Worm (Caenorhabditis elegans) whole organism, L3 larva: ENCODE results near the gene C14B9.10.

Experiments
- R02D3.7 ChIP-seq: fragments of 150-350 bp; optimal IDR thresholded peaks from 2 replicates; lab custom pipeline; 2014; ENCODE audit warnings: missing biosample characterization, missing genetic modification characterization
- ZK546.5 ChIP-seq: sonication (generic microtip); optimal IDR thresholded peaks from 2 replicates; lab custom pipeline; 2017; ENCODE audit warnings: missing biosample characterization, missing genetic modification characterization
- aly-2 ChIP-seq: fragments of 150-350 bp; optimal IDR thresholded peaks from 2 replicates; lab custom pipeline; 2014; ENCODE audit warnings: missing biosample characterization, missing genetic modification characterization
- ama-1 ChIP-seq: fragments of 150-350 bp; optimal IDR thresholded peaks from 2 replicates; lab custom pipeline; 2018
- ceh-16 ChIP-seq: sonication (generic microtip); optimal IDR thresholded peaks from 2 replicates; lab custom pipeline; 2017; ENCODE audit warnings: missing biosample characterization, missing genetic modification characterization
- ceh-28 ChIP-seq: fragments of 150-350 bp; optimal IDR thresholded peaks from 2 replicates; lab custom pipeline; 2014; ENCODE audit warnings: missing biosample characterization, missing genetic modification reagents, missing genetic modification characterization
- ceh-82 ChIP-seq: fragments of 150-350 bp; optimal IDR thresholded peaks from 2 replicates; lab custom pipeline; 2014; ENCODE audit warnings: missing biosample characterization, missing genetic modification characterization
- ceh-9 ChIP-seq: sonication (generic microtip); optimal IDR thresholded peaks from 2 replicates; lab custom pipeline; 2018; ENCODE audit warnings: missing biosample characterization, missing genetic modification characterization
- daf-12 ChIP-seq: fragments of 150-350 bp; optimal IDR thresholded peaks from 2 replicates; lab custom pipeline; 2014; ENCODE audit warnings: missing biosample characterization, missing genetic modification reagents, missing genetic modification characterization
- egl-27 ChIP-seq: sonication (generic microtip); optimal IDR thresholded peaks from 4 replicates; lab custom pipeline; 2017; ENCODE audit warnings: missing biosample characterization, missing genetic modification reagents, missing genetic modification characterization
- egl-5 ChIP-seq: fragments of 150-350 bp; optimal IDR thresholded peaks from 2 replicates; lab custom pipeline; 2017; ENCODE audit warnings: missing biosample characterization, missing genetic modification reagents, missing genetic modification characterization, inconsistent platforms
- elt-1 ChIP-seq: fragments of 150-350 bp; optimal IDR thresholded peaks from 2 replicates; lab custom pipeline; 2014; ENCODE audit warnings: missing biosample characterization, missing genetic modification characterization
- elt-2 ChIP-seq: sonication (generic microtip); optimal IDR thresholded peaks from 2 replicates; lab custom pipeline; 2016; ENCODE audit warnings: missing genetic modification reagents, mild to moderate bottlenecking, missing genetic modification characterization, missing compliant biosample characterization
- elt-3 ChIP-seq, 3 experiments: fragments of 150-350 bp in 1 of 3; sonication (generic microtip) in 2 of 3; optimal IDR thresholded peaks; 2 replicates in 2 of 3; 4 replicates in 1 of 3; lab custom pipeline; 2014 to 2017; ENCODE audit warnings: missing biosample characterization in 3 of 3, missing genetic modification characterization in 3 of 3
- eor-1 ChIP-seq, 2 experiments: fragments of 150-350 bp; optimal IDR thresholded peaks; 2 replicates each; lab custom pipeline; 2014 to 2018; ENCODE audit warnings: missing biosample characterization in 2 of 2, missing genetic modification characterization in 2 of 2
- fkh-10 ChIP-seq: sonication (generic microtip); optimal IDR thresholded peaks from 2 replicates; lab custom pipeline; 2017; ENCODE audit warnings: missing biosample characterization, missing genetic modification reagents, missing genetic modification characterization
- fkh-2 ChIP-seq: fragments of 150-350 bp; optimal IDR thresholded peaks from 2 replicates; lab custom pipeline; 2014; ENCODE audit warnings: missing biosample characterization, missing genetic modification reagents, missing genetic modification characterization
- fos-1 ChIP-seq: fragments of 150-350 bp; optimal IDR thresholded peaks from 2 replicates; lab custom pipeline; 2014; ENCODE audit warnings: missing biosample characterization, missing genetic modification characterization
- hmg-11 ChIP-seq: sonication (generic microtip); optimal IDR thresholded peaks from 2 replicates; lab custom pipeline; 2016; ENCODE audit warnings: missing genetic modification characterization, missing compliant biosample characterization
- jun-1 ChIP-seq: fragments of 150-350 bp; optimal IDR thresholded peaks from 2 replicates; lab custom pipeline; 2014; ENCODE audit warnings: missing biosample characterization, missing genetic modification reagents, missing genetic modification characterization
- lin-15B ChIP-seq: fragments of 150-350 bp; optimal IDR thresholded peaks from 2 replicates; lab custom pipeline; 2014; ENCODE audit warnings: missing biosample characterization, missing genetic modification characterization
- lin-39 ChIP-seq: fragments of 150-350 bp; optimal IDR thresholded peaks from 2 replicates; lab custom pipeline; 2018; ENCODE audit warnings: missing biosample characterization, missing genetic modification reagents, missing genetic modification characterization
- lsy-12 ChIP-seq: sonication (generic microtip); optimal IDR thresholded peaks from 2 replicates; lab custom pipeline; 2016; ENCODE audit warnings: mild to moderate bottlenecking, missing genetic modification characterization, missing compliant biosample characterization
- mdl-1 ChIP-seq: fragments of 150-350 bp; optimal IDR thresholded peaks from 2 replicates; lab custom pipeline; 2014; ENCODE audit warnings: missing biosample characterization, missing genetic modification characterization
- mml-1 ChIP-seq: fragments of 150-350 bp; sonication (generic microtip); optimal IDR thresholded peaks from 3 replicates; lab custom pipeline; 2014; ENCODE audit warnings: missing biosample characterization, missing genetic modification characterization
- nfya-1 ChIP-seq: sonication (generic microtip); optimal IDR thresholded peaks from 2 replicates; lab custom pipeline; 2017; ENCODE audit warnings: missing genetic modification characterization, mild to moderate bottlenecking, missing compliant biosample characterization, antibody characterized with exemption, moderate library complexity; ENCODE audit not compliant: insufficient read depth
- nhr-11 ChIP-seq: fragments of 150-350 bp; optimal IDR thresholded peaks from 2 replicates; lab custom pipeline; 2014; ENCODE audit warnings: missing biosample characterization, missing genetic modification characterization
- nhr-12 ChIP-seq: fragments of 150-350 bp; optimal IDR thresholded peaks from 2 replicates; lab custom pipeline; 2014; ENCODE audit warnings: missing biosample characterization, missing genetic modification characterization
- nhr-23 ChIP-seq: fragments of 150-350 bp; optimal IDR thresholded peaks from 2 replicates; lab custom pipeline; 2014; ENCODE audit warnings: missing biosample characterization, missing genetic modification reagents, missing genetic modification characterization
- nhr-237 ChIP-seq: fragments of 150-350 bp; optimal IDR thresholded peaks from 2 replicates; lab custom pipeline; 2014; ENCODE audit warnings: missing biosample characterization, missing genetic modification characterization
- nhr-25 ChIP-seq: sonication (generic microtip); optimal IDR thresholded peaks from 2 replicates; lab custom pipeline; 2017; ENCODE audit warnings: missing biosample characterization, missing genetic modification characterization
- nhr-28 ChIP-seq: fragments of 150-350 bp; optimal IDR thresholded peaks from 2 replicates; lab custom pipeline; 2014; ENCODE audit warnings: missing biosample characterization, missing genetic modification characterization
- nhr-43 ChIP-seq: sonication (generic microtip); optimal IDR thresholded peaks from 2 replicates; lab custom pipeline; 2016; ENCODE audit warnings: mild to moderate bottlenecking, missing genetic modification characterization, missing compliant biosample characterization; ENCODE audit not compliant: poor library complexity, severe bottlenecking
- nhr-67 ChIP-seq: fragments of 150-350 bp; optimal IDR thresholded peaks from 2 replicates; lab custom pipeline; 2014; ENCODE audit warnings: missing biosample characterization, missing genetic modification characterization
- nhr-76 ChIP-seq: fragments of 150-350 bp; sonication (generic microtip); optimal IDR thresholded peaks from 5 replicates; lab custom pipeline; 2014; ENCODE audit warnings: missing biosample characterization, missing genetic modification characterization
- nhr-77 ChIP-seq: fragments of 150-350 bp; optimal IDR thresholded peaks from 2 replicates; lab custom pipeline; 2014; ENCODE audit warnings: missing biosample characterization, missing genetic modification characterization
- pha-4 ChIP-seq: fragments of 150-350 bp; optimal IDR thresholded peaks from 2 replicates; lab custom pipeline; 2014; ENCODE audit warnings: missing biosample characterization, missing genetic modification reagents, missing genetic modification characterization
- pqm-1 ChIP-seq: fragments of 150-350 bp; optimal IDR thresholded peaks from 2 replicates; lab custom pipeline; 2017; ENCODE audit warnings: missing biosample characterization, missing genetic modification characterization, inconsistent platforms
- sea-2 ChIP-seq: fragments of 150-350 bp; sonication (generic microtip); optimal IDR thresholded peaks from 4 replicates; lab custom pipeline; 2014; ENCODE audit warnings: missing biosample characterization, missing genetic modification reagents, missing genetic modification characterization
- skn-1 ChIP-seq: fragments of 150-350 bp; optimal IDR thresholded peaks from 2 replicates; lab custom pipeline; 2014; ENCODE audit warnings: missing biosample characterization, missing genetic modification characterization
- snpc-4 ChIP-seq: fragments of 150-350 bp; optimal IDR thresholded peaks from 2 replicates; lab custom pipeline; 2014; ENCODE audit warnings: missing biosample characterization, missing genetic modification characterization
- tbx-2 ChIP-seq: sonication (generic microtip); optimal IDR thresholded peaks from 2 replicates; lab custom pipeline; 2016; ENCODE audit warnings: mild to moderate bottlenecking, missing genetic modification characterization, missing compliant biosample characterization
- unc-39 ChIP-seq: sonication (generic microtip); optimal IDR thresholded peaks from 4 replicates; lab custom pipeline; 2017; ENCODE audit warnings: missing biosample characterization, missing genetic modification characterization
- unc-62 ChIP-seq: fragments of 150-350 bp; sonication (generic microtip); optimal IDR thresholded peaks from 4 replicates; lab custom pipeline; 2014; ENCODE audit warnings: missing biosample characterization, missing genetic modification reagents, missing genetic modification characterization
- zag-1 ChIP-seq: fragments of 150-350 bp; optimal IDR thresholded peaks from 2 replicates; lab custom pipeline; 2014; ENCODE audit warnings: missing biosample characterization, missing genetic modification characterization
- ztf-11 ChIP-seq: fragments of 150-350 bp; optimal IDR thresholded peaks from 2 replicates; lab custom pipeline; 2014; ENCODE audit warnings: missing biosample characterization, missing genetic modification characterization
- ztf-4 ChIP-seq: fragments of 150-350 bp; optimal IDR thresholded peaks from 2 replicates; lab custom pipeline; 2014; ENCODE audit warnings: missing biosample characterization, missing genetic modification characterization

Gene C14B9.10

ce11 chrIII:8130177-8130902 is at the start of gene C14B9.10, which contains the start of gene rpl-21:
C14B9.10 (plus strand) TSS chrIII:8130852.
rpl-21 (minus strand) TSS chrIII:8130227.
- TF ChIP-seq ZK546.5 (tag; lab: Kevin White, UChicago), result peak; percentile 0
- peak; percentile 11 for TF ChIP-seq ceh-16
- peak; percentile 90 for TF ChIP-seq lin-39
- TF ChIP-seq nfya-1, result peak; percentile 98
- peak; percentile 63 for TF ChIP-seq lsy-12 (tag; lab: Kevin White, UChicago)
- no peak for TF ChIP-seq zag-1 (tag; lab: Kevin White, UChicago)
- TF ChIP-seq sea-2 (GFP tag; lab: Kevin White, UChicago), result no peak
- TF ChIP-seq ztf-4 (tag; lab: Kevin White, UChicago), result no peak
- peak; percentile 74 for TF ChIP-seq nhr-43 (tag; lab: Kevin White, UChicago)
- peak; percentile 57 for TF ChIP-seq ceh-28 (tag; lab: Kevin White, UChicago)
- TF ChIP-seq unc-39 (tag; lab: Kevin White, UChicago), result no peak
- TF ChIP-seq nhr-76, result no peak
- peak; percentile 95 for TF ChIP-seq pha-4 (tag; lab: Kevin White, UChicago)
- TF ChIP-seq nhr-237, result no peak
- TF ChIP-seq nhr-12 (tag; lab: Kevin White, UChicago), result no peak
- TF ChIP-seq nhr-11 (tag; lab: Kevin White, UChicago), result no peak
- peak; percentile 59 for TF ChIP-seq pqm-1
- no peak for TF ChIP-seq egl-27
- no peak for TF ChIP-seq ceh-9 (tag; lab: Kevin White, UChicago)
- TF ChIP-seq mml-1 (tag; lab: Kevin White, UChicago), result no peak
- peak; percentile 11 for TF ChIP-seq tbx-2 (tag; lab: Kevin White, UChicago)
- TF ChIP-seq fkh-10 (GFP tag; lab: Kevin White, UChicago), result no peak
- peak; percentile 11 for TF ChIP-seq unc-62
- no peak for TF ChIP-seq daf-12 (tag; lab: Kevin White, UChicago)
- TF ChIP-seq elt-1 (tag; lab: Kevin White, UChicago), result no peak
- peak; percentile 90 for TF ChIP-seq hmg-11 (tag; lab: Kevin White, UChicago)
- TF ChIP-seq nhr-67, result no peak
- no peak for TF ChIP-seq nhr-28 (tag; lab: Kevin White, UChicago)
- peak; percentile 47 for TF ChIP-seq snpc-4 (tag; lab: Kevin White, UChicago)
- TF ChIP-seq eor-1 (tag; optimal IDR thresholded peaks at IDR 0.05; lab: Kevin White, UChicago), result no peak
- peak; percentile 82 for TF ChIP-seq R02D3.7 (tag; lab: Kevin White, UChicago)
- TF ChIP-seq nhr-25 (tag; lab: Kevin White, UChicago), result peak; percentile 83
- TF ChIP-seq elt-3 (tag; optimal IDR thresholded peaks at IDR 0.05; lab: Kevin White, UChicago), result no peak
- peak; percentile 45 for TF ChIP-seq elt-2 (tag; lab: Kevin White, UChicago)
- TF ChIP-seq ztf-11, result no peak
- TF ChIP-seq nhr-77 (tag; lab: Kevin White, UChicago), result no peak
- TF ChIP-seq jun-1 (tag; lab: Kevin White, UChicago), result peak; percentile 35
- TF ChIP-seq nhr-23 (tag; lab: Kevin White, UChicago), result peak; percentile 85
- TF ChIP-seq skn-1 (tag; lab: Kevin White, UChicago), result peak; percentile 58
- TF ChIP-seq ceh-82 (tag; lab: Kevin White, UChicago), result peak; percentile 20
- TF ChIP-seq lin-15B (tag; lab: Kevin White, UChicago), result peak; percentile 87
- TF ChIP-seq fos-1, result no peak
- no peak for TF ChIP-seq aly-2 (tag; lab: Kevin White, UChicago)
- TF ChIP-seq fkh-2 (tag; lab: Kevin White, UChicago), result no peak
- no peak for TF ChIP-seq mdl-1 (tag; lab: Kevin White, UChicago)
- TF ChIP-seq egl-5 (tag; lab: Kevin White, UChicago), result peak; percentile 81
- TF ChIP-seq ama-1 (lab: Kevin White, UChicago), result peak; percentile 53
